Fruit fly (Drosophila melanogaster): ENCODE data around the gene CG5180.

DNA sequence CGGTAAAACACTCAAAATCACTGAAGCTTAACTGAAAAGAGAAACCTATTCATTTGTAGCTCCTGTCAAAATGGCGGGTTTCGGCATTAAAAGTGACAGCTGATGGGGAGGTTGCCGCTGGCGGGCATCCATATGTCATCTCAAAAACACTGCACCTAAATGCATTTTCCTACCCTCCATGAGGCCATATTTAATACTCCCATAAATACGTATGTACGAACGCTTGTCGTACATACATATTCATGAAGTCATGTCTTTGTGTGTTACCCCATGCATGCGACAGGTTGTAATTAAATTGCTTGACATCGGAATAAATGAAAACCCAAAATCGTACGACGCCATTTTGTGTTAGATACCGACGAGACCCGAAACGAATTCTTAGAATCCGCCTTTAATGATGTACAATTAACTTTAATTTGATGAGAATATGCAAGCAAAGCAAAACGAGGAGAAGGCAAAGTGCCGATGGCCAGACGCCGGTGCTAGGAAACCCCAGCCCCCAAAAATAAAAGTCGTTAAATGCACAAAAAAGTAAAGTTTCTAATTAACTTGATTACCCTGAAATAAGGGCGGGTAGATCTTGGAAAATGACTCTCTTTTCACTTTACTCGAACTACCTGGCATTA, 38.7 kb downstream of the CG5180 start:
- TF ChIP-seq usp (GFP tag; optimal IDR thresholded peaks at IDR 0.05) = no peak
- TF ChIP-seq psq (optimal IDR thresholded peaks at IDR 0.05) = no peak
- TF ChIP-seq pan (optimal IDR thresholded peaks at IDR 0.05) = no peak
- TF ChIP-seq Dll (optimal IDR thresholded peaks at IDR 0.05) = no peak

Measured in whole organism.